Fruit fly (Drosophila melanogaster) whole organism, embryonic: Measurements from ENCODE around the gene RpL13.
A peak's percentile ranks its signal among the peaks of the same experiment; 100 is the strongest.

ENCODE experiments used
- Atf3 ChIP-seq: fragments of 200-800 bp; sonication (Bioruptor generic); optimal IDR thresholded peaks from 3 replicates; lab custom pipeline; 2016; ENCODE audit warnings: missing biosample characterization, missing genetic modification characterization
- Awh ChIP-seq: fragments of 200-800 bp; sonication (Bioruptor generic); IDR thresholded peaks from 2 replicates; pipeline ENCODE4, ENCODE4 v1.3.6; 2022; ENCODE audit warnings: missing biosample characterization, missing genetic modification characterization
- C15 ChIP-seq: fragments of 200-800 bp; sonication (Bioruptor generic); IDR thresholded peaks from 3 replicates; pipeline ENCODE4 v1.3.6; 2022; ENCODE audit warnings: missing biosample characterization, missing genetic modification characterization
- CG10462 ChIP-seq: fragments of 200-800 bp; sonication (Bioruptor generic); optimal IDR thresholded peaks from 2 replicates; lab custom pipeline; 2016; ENCODE audit warnings: missing biosample characterization, missing genetic modification characterization
- CG11456 ChIP-seq: fragments of 200-800 bp; sonication (Bioruptor generic); IDR thresholded peaks from 3 replicates; pipeline ENCODE4 v1.3.6; 2022; ENCODE audit warnings: missing biosample characterization, missing genetic modification characterization
- CG17186 ChIP-seq: fragments of 200-800 bp; sonication (Bioruptor generic); optimal IDR thresholded peaks from 3 replicates; lab custom pipeline; 2017; ENCODE audit warnings: missing biosample characterization, missing genetic modification reagents, missing genetic modification characterization
- CG18619 ChIP-seq: fragments of 200-800 bp; sonication (Bioruptor generic); optimal IDR thresholded peaks from 3 replicates; lab custom pipeline; 2017; ENCODE audit warnings: missing biosample characterization, mild to moderate bottlenecking, missing genetic modification characterization
- CG2120 ChIP-seq: fragments of 200-800 bp; sonication (Bioruptor generic); optimal IDR thresholded peaks from 3 replicates; lab custom pipeline; 2016; ENCODE audit warnings: missing biosample characterization, missing genetic modification characterization
- CG34376 ChIP-seq: fragments of 200-800 bp; sonication (Bioruptor generic); optimal IDR thresholded peaks from 2 replicates; lab custom pipeline; 2018; ENCODE audit warnings: missing biosample characterization, mild to moderate bottlenecking, missing genetic modification characterization
- CG34422 ChIP-seq: fragments of 200-800 bp; sonication (Bioruptor generic); IDR thresholded peaks from 3 replicates; pipeline ENCODE4 v1.3.6; 2022; ENCODE audit warnings: missing biosample characterization, missing genetic modification characterization
- CG3838 ChIP-seq: fragments of 200-800 bp; sonication (Bioruptor generic); optimal IDR thresholded peaks from 3 replicates; lab custom pipeline; 2016; ENCODE audit warnings: missing biosample characterization, missing genetic modification characterization
- CG6689 ChIP-seq: fragments of 200-800 bp; sonication (Bioruptor generic); IDR thresholded peaks from 2 replicates; pipeline ENCODE4 v1.3.6; 2022; ENCODE audit warnings: missing biosample characterization, missing genetic modification characterization
- CG7928 ChIP-seq: fragments of 200-800 bp; sonication (Bioruptor generic); optimal IDR thresholded peaks from 2 replicates; lab custom pipeline; 2017; ENCODE audit warnings: missing biosample characterization, mild to moderate bottlenecking, missing genetic modification characterization
- CG9609 ChIP-seq: fragments of 200-800 bp; sonication (Bioruptor generic); optimal IDR thresholded peaks from 3 replicates; lab custom pipeline; 2016; ENCODE audit warnings: missing biosample characterization, missing genetic modification characterization
- D ChIP-seq, 2 experiments: fragments of 200-800 bp in 1 of 2; fragments of >200 bp in 1 of 2; sonication (Bioruptor generic) in 1 of 2; optimal IDR thresholded peaks; 2 replicates in 1 of 2; 3 replicates in 1 of 2; lab custom pipeline; 2017; ENCODE audit warnings: mild to moderate bottlenecking in 1 of 2, missing biosample characterization in 1 of 2, missing genetic modification characterization in 1 of 2, missing genetic modification reagents in 1 of 2
- D19B ChIP-seq: fragments of 200-800 bp; sonication (Bioruptor generic); optimal IDR thresholded peaks from 2 replicates; lab custom pipeline; 2017; ENCODE audit warnings: missing biosample characterization, mild to moderate bottlenecking, missing genetic modification characterization
- Dek ChIP-seq: fragments of 200-800 bp; sonication (Bioruptor generic); optimal IDR thresholded peaks from 3 replicates; lab custom pipeline; 2019; ENCODE audit warnings: missing biosample characterization, mild to moderate bottlenecking, missing genetic modification characterization, moderate library complexity
- Dll ChIP-seq: fragments of 200-800 bp; sonication (Bioruptor generic); IDR thresholded peaks from 4 replicates; pipeline ENCODE4 v1.3.6; 2022; ENCODE audit warnings: missing biosample characterization, missing genetic modification characterization; ENCODE audit not compliant: partially characterized antibody
- Dp ChIP-seq: fragments of 200-800 bp; sonication (Bioruptor generic); optimal IDR thresholded peaks from 2 replicates; lab custom pipeline; 2018; ENCODE audit warnings: missing biosample characterization, mild to moderate bottlenecking, missing genetic modification characterization, moderate library complexity
- Eip74EF ChIP-seq, 2 experiments: fragments of 200-800 bp in 1 of 2; fragments of >200 bp in 1 of 2; sonication (Bioruptor generic) in 1 of 2; optimal IDR thresholded peaks; 2 replicates each; lab custom pipeline; 2017 to 2019; ENCODE audit warnings: missing biosample characterization in 2 of 2, missing genetic modification characterization in 2 of 2, mild to moderate bottlenecking in 1 of 2, moderate library complexity in 1 of 2
- Fer2 ChIP-seq: fragments of 200-800 bp; sonication (Bioruptor generic); optimal IDR thresholded peaks from 2 replicates; lab custom pipeline; 2018; ENCODE audit warnings: missing biosample characterization, mild to moderate bottlenecking, missing genetic modification characterization, moderate library complexity
- Hr39 ChIP-seq: fragments of >200 bp; optimal IDR thresholded peaks from 2 replicates; lab custom pipeline; 2017
- Kr ChIP-seq: fragments of 200-800 bp; sonication (Bioruptor generic); optimal IDR thresholded peaks from 2 replicates; lab custom pipeline; 2017; ENCODE audit warnings: missing biosample characterization, mild to moderate bottlenecking, missing genetic modification characterization
- Nf-YA ChIP-seq: fragments of 200-800 bp; sonication (Bioruptor generic); IDR thresholded peaks from 2 replicates; pipeline ENCODE4 v1.3.6; 2022; ENCODE audit warnings: missing biosample characterization, missing genetic modification characterization
- Sox102F ChIP-seq: fragments of 200-800 bp; sonication (Bioruptor generic); optimal IDR thresholded peaks from 2 replicates; lab custom pipeline; 2018; ENCODE audit warnings: missing biosample characterization, mild to moderate bottlenecking, missing genetic modification characterization, moderate library complexity
- TFAM ChIP-seq: fragments of 200-800 bp; sonication (Bioruptor generic); optimal IDR thresholded peaks from 2 replicates; lab custom pipeline; 2017; ENCODE audit warnings: missing biosample characterization, missing genetic modification characterization, inconsistent platforms
- ac ChIP-seq: fragments of 200-800 bp; sonication (Bioruptor generic); optimal IDR thresholded peaks from 3 replicates; lab custom pipeline; 2017; ENCODE audit warnings: missing biosample characterization, mild to moderate bottlenecking, missing genetic modification characterization
- ara ChIP-seq: fragments of 200-800 bp; sonication (Bioruptor generic); IDR thresholded peaks from 2 replicates; pipeline ENCODE4 v1.3.6; 2022; ENCODE audit warnings: missing biosample characterization, missing genetic modification characterization
- bowl ChIP-seq: fragments of 200-800 bp; sonication (Bioruptor generic); IDR thresholded peaks from 2 replicates; pipeline ENCODE4 v1.3.6; 2022; ENCODE audit warnings: missing biosample characterization, missing genetic modification characterization
- chm ChIP-seq: fragments of 200-800 bp; sonication (Bioruptor generic); IDR thresholded peaks from 2 replicates; pipeline ENCODE4 v1.3.6; 2022; ENCODE audit warnings: missing biosample characterization, missing genetic modification characterization
- corto ChIP-seq: fragments of 200-800 bp; sonication (Bioruptor generic); optimal IDR thresholded peaks from 2 replicates; lab custom pipeline; 2016; ENCODE audit warnings: missing biosample characterization, mild to moderate bottlenecking, missing genetic modification characterization, moderate library complexity
- cwo ChIP-seq: fragments of 200-800 bp; sonication (Bioruptor generic); optimal IDR thresholded peaks from 3 replicates; lab custom pipeline; 2017; ENCODE audit warnings: missing biosample characterization, missing genetic modification characterization, mild to moderate bottlenecking, moderate library complexity, missing genetic modification reagents
- ems ChIP-seq: fragments of 200-800 bp; sonication (Bioruptor generic); optimal IDR thresholded peaks from 3 replicates; lab custom pipeline; 2016; ENCODE audit warnings: missing biosample characterization, missing genetic modification characterization
- fd102C ChIP-seq: fragments of 200-800 bp; sonication (Bioruptor generic); optimal IDR thresholded peaks from 2 replicates; lab custom pipeline; 2018; ENCODE audit warnings: missing biosample characterization, mild to moderate bottlenecking, missing genetic modification characterization, moderate library complexity
- fd3F ChIP-seq: fragments of 200-800 bp; sonication (Bioruptor generic); optimal IDR thresholded peaks from 2 replicates; lab custom pipeline; 2018; ENCODE audit warnings: missing biosample characterization, mild to moderate bottlenecking, missing genetic modification characterization, moderate library complexity
- gfzf ChIP-seq: fragments of 200-800 bp; sonication (Bioruptor generic); optimal IDR thresholded peaks from 2 replicates; lab custom pipeline; 2016; ENCODE audit warnings: missing biosample characterization, mild to moderate bottlenecking, missing genetic modification characterization, moderate library complexity
- gsb-n ChIP-seq: fragments of 200-800 bp; sonication (Bioruptor generic); optimal IDR thresholded peaks from 3 replicates; lab custom pipeline; 2018; ENCODE audit warnings: missing biosample characterization, mild to moderate bottlenecking, missing genetic modification characterization
- lola ChIP-seq, 3 experiments: fragments of >200 bp in 2 of 3; fragments of 200-800 bp in 1 of 3; sonication (Bioruptor generic) in 1 of 3; optimal IDR thresholded peaks; 2 replicates each; lab custom pipeline; 2017 to 2019; ENCODE audit warnings: missing biosample characterization in 3 of 3, missing genetic modification characterization in 3 of 3, mild to moderate bottlenecking in 1 of 3, moderate library complexity in 1 of 3
- maf-S ChIP-seq: fragments of 200-800 bp; sonication (Bioruptor generic); optimal IDR thresholded peaks from 2 replicates; lab custom pipeline; 2016; ENCODE audit warnings: missing biosample characterization, missing genetic modification characterization
- odd ChIP-seq: fragments of 200-800 bp; sonication (Bioruptor generic); optimal IDR thresholded peaks from 2 replicates; lab custom pipeline; 2017; ENCODE audit warnings: missing biosample characterization, mild to moderate bottlenecking, missing genetic modification characterization
- pan ChIP-seq, 4 experiments: fragments of >200 bp in 3 of 4; fragments of 200-800 bp in 1 of 4; sonication (Bioruptor generic) in 1 of 4; optimal IDR thresholded peaks in 3 of 4; IDR thresholded peaks in 1 of 4; 2 replicates each; pipeline versions ENCODE4 v1.3.6 to Lab custom; 2017 to 2022; ENCODE audit warnings: missing biosample characterization in 2 of 4, missing genetic modification characterization in 2 of 4, mixed read lengths in 1 of 4
- peb ChIP-seq: fragments of 200-800 bp; sonication (Bioruptor generic); IDR thresholded peaks from 2 replicates; pipeline ENCODE4 v1.3.6; 2022; ENCODE audit warnings: missing biosample characterization, missing genetic modification characterization
- phol ChIP-seq: fragments of 200-800 bp; sonication (Bioruptor generic); optimal IDR thresholded peaks from 3 replicates; lab custom pipeline; 2018; ENCODE audit warnings: missing biosample characterization, mild to moderate bottlenecking, missing genetic modification characterization, moderate library complexity
- sens-2 ChIP-seq: fragments of 200-800 bp; sonication (Bioruptor generic); IDR thresholded peaks from 2 replicates; pipeline ENCODE4 v1.3.6; 2022; ENCODE audit warnings: missing biosample characterization, missing genetic modification characterization
- sug ChIP-seq: fragments of 200-800 bp; optimal IDR thresholded peaks from 2 replicates; lab custom pipeline; 2019; ENCODE audit warnings: missing biosample characterization, mild to moderate bottlenecking, missing genetic modification characterization, moderate library complexity
- tin ChIP-seq: fragments of 200-800 bp; sonication (Bioruptor generic); optimal IDR thresholded peaks from 3 replicates; lab custom pipeline; 2016; ENCODE audit warnings: missing biosample characterization, missing genetic modification characterization
- trh ChIP-seq: fragments of 200-800 bp; sonication (Bioruptor generic); optimal IDR thresholded peaks from 2 replicates; lab custom pipeline; 2016; ENCODE audit warnings: missing biosample characterization, missing genetic modification characterization
- zen ChIP-seq: fragments of 200-800 bp; sonication (Bioruptor generic); optimal IDR thresholded peaks from 3 replicates; lab custom pipeline; 2018; ENCODE audit warnings: missing biosample characterization, mild to moderate bottlenecking, missing genetic modification characterization, moderate library complexity

The RpL13 gene

dm6 chr2L:9986402-9987350, 19.6 kb downstream of the RpL13 start (continued):
- TF ChIP-seq cwo = no peak
- TF ChIP-seq Atf3 (GFP tag; lab: Kevin White, UChicago) = no peak
- peak; percentile 60 for TF ChIP-seq peb (GFP tag; lab: Robert Waterston, UW)
- peak; percentile 66 for TF ChIP-seq corto (GFP tag; lab: Kevin White, UChicago)
- no peak for TF ChIP-seq CG34376
- TF ChIP-seq CG18619 = no peak
- no peak for TF ChIP-seq Nf-YA
- TF ChIP-seq zen = no peak
- peak; percentile 67 for TF ChIP-seq phol (tag; lab: Kevin White, UChicago)
- no peak for TF ChIP-seq CG17186 (GFP tag; lab: Kevin White, UChicago)
- TF ChIP-seq Sox102F (GFP tag; lab: Kevin White, UChicago) = peak; percentile 72
- TF ChIP-seq ac (GFP tag; lab: Kevin White, UChicago) = no peak
- no peak for TF ChIP-seq Dll (GFP tag; lab: Robert Waterston, UW)
- TF ChIP-seq odd (GFP tag; lab: Kevin White, UChicago) = no peak
- TF ChIP-seq CG6689 (GFP tag; lab: Robert Waterston, UW) = peak; percentile 67
- TF ChIP-seq Eip74EF (GFP tag; optimal IDR thresholded peaks at IDR 0.05; lab: Kevin White, UChicago) = no peak
- TF ChIP-seq CG9609 = peak; percentile 44
- peak; percentile 59; the same call in 2 of the 3 replicates for TF ChIP-seq CG34422 (GFP tag; lab: Robert Waterston, UW)
- TF ChIP-seq D (optimal IDR thresholded peaks at IDR 0.05; lab: Kevin White, UChicago) = no peak
- peak; percentile 67 for TF ChIP-seq D (GFP tag; optimal IDR thresholded peaks at IDR 0.05; lab: Kevin White, UChicago)
- no peak for TF ChIP-seq CG2120 (GFP tag; lab: Kevin White, UChicago)
- no peak for TF ChIP-seq TFAM
- no peak for TF ChIP-seq maf-S (GFP tag; lab: Kevin White, UChicago)
- no peak for TF ChIP-seq sens-2 (GFP tag; lab: Robert Waterston, UW)
- no peak for TF ChIP-seq bowl
- no peak for TF ChIP-seq Kr (GFP tag; lab: Kevin White, UChicago)
- TF ChIP-seq CG11456 = no peak
- no peak for TF ChIP-seq fd102C (GFP tag; lab: Kevin White, UChicago)
- TF ChIP-seq pan (optimal IDR thresholded peaks at IDR 0.05; lab: Kevin White, UChicago) = no peak
- peak in 1 of 2 experiments; percentile 69 for TF ChIP-seq pan (GFP tag; optimal IDR thresholded peaks at IDR 0.05 in 1 of 2, IDR thresholded peaks at IDR 0.05 in 1 of 2)
- no peak for TF ChIP-seq sug
- peak; percentile 74 for TF ChIP-seq ara (GFP tag; lab: Robert Waterston, UW)
- TF ChIP-seq Dek (tag; lab: Kevin White, UChicago) = no peak
- TF ChIP-seq ems (GFP tag; lab: Kevin White, UChicago) = no peak
- TF ChIP-seq Fer2 (tag; lab: Kevin White, UChicago) = no peak
- TF ChIP-seq C15 = no peak
- TF ChIP-seq gfzf (GFP tag; lab: Kevin White, UChicago) = no peak
- no peak for TF ChIP-seq D19B
- no peak for TF ChIP-seq Hr39 (lab: Kevin White, UChicago)
- TF ChIP-seq Dp (GFP tag; lab: Kevin White, UChicago) = no peak
- TF ChIP-seq Awh (GFP tag; lab: Robert Waterston, UW) = peak; percentile 75
- peak; percentile 39 for TF ChIP-seq tin
- no peak for TF ChIP-seq CG7928 (GFP tag; lab: Kevin White, UChicago)
- TF ChIP-seq CG3838 (GFP tag; lab: Kevin White, UChicago) = no peak
- TF ChIP-seq trh (GFP tag; lab: Kevin White, UChicago) = no peak
- no peak for TF ChIP-seq chm (GFP tag; lab: Robert Waterston, UW)
- TF ChIP-seq fd3F = no peak
- no peak for TF ChIP-seq CG10462 (GFP tag; lab: Kevin White, UChicago)
- no peak for TF ChIP-seq lola (GFP tag; optimal IDR thresholded peaks at IDR 0.05; lab: Kevin White, UChicago)
- TF ChIP-seq gsb-n (tag; lab: Kevin White, UChicago) = peak; percentile 16
